Worm (Caenorhabditis elegans): ENCODE measurements around the gene twnk-1.

ce11 chrX:5773471-5773870 is 17.5 kb upstream of the twnk-1 start, which contains the start of gene sym-3:
- TF ChIP-seq him-1 (tag; optimal IDR thresholded peaks at IDR 0.05) (no peak), W03F9.2 (tag; optimal IDR thresholded peaks at IDR 0.05) (no peak)
